Fruit fly (Drosophila melanogaster) whole organism, prepupa: ENCODE data around the gene santa-maria.

Source experiments
- CG10669 ChIP-seq: fragments of 200-800 bp; sonication (Bioruptor generic); optimal IDR thresholded peaks from 3 replicates; lab custom pipeline; 2018; ENCODE audit warnings: missing biosample characterization, mild to moderate bottlenecking, missing genetic modification characterization, moderate library complexity
- CG11294 ChIP-seq: fragments of 200-800 bp; sonication (Bioruptor generic); IDR thresholded peaks from 2 replicates; pipeline ENCODE4 v1.3.6; 2022; ENCODE audit warnings: missing biosample characterization, missing genetic modification characterization
- CG16779 ChIP-seq: fragments of 200-800 bp; sonication (Bioruptor generic); optimal IDR thresholded peaks from 3 replicates; lab custom pipeline; 2017; ENCODE audit warnings: missing biosample characterization, mild to moderate bottlenecking, missing genetic modification characterization
- CG32006 ChIP-seq: fragments of 200-800 bp; sonication (Bioruptor generic); optimal IDR thresholded peaks from 3 replicates; lab custom pipeline; 2017; ENCODE audit warnings: missing biosample characterization, mild to moderate bottlenecking, missing genetic modification characterization
- CG6854 ChIP-seq: fragments of 200-800 bp; sonication (Bioruptor generic); optimal IDR thresholded peaks from 2 replicates; lab custom pipeline; 2017; ENCODE audit warnings: missing biosample characterization, mild to moderate bottlenecking, missing genetic modification characterization
- Eip78C ChIP-seq: fragments of 200-800 bp; sonication (Bioruptor generic); peaks from one replicate; lab custom pipeline; 2016; ENCODE audit warnings: missing biosample characterization, missing genetic modification characterization
- Smox ChIP-seq: fragments of 200-800 bp; sonication (Bioruptor generic); optimal IDR thresholded peaks from 3 replicates; lab custom pipeline; 2016; ENCODE audit warnings: missing biosample characterization, missing genetic modification characterization
- Sox102F ChIP-seq: fragments of 200-800 bp; sonication (Bioruptor generic); optimal IDR thresholded peaks from 2 replicates; lab custom pipeline; 2016; ENCODE audit warnings: missing biosample characterization, mild to moderate bottlenecking, missing genetic modification characterization

DNA sequence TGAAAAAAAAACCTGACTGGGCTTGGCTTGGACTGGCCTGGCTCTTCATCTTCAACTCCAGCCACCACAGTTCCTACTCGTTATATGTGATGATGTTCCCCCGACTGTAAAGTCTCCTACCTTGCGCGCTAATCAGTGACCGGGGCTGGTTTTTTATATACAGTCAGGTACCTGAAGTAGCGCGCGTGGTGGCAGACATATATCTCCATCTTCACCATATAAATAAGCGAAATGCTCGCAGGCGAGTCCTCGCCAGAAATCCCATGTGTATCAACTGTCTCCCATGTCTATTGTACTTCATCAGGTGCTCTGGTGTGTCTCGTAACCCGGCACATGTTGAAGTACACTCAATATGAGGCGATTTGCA lies 25.4 kb downstream of the santa-maria start:
- TF ChIP-seq CG10669 (GFP tag; lab: Kevin White, UChicago) (no peak), Eip78C (GFP tag; lab: Kevin White, UChicago) (no peak), CG6854 (GFP tag; lab: Kevin White, UChicago) (no peak), Smox (GFP tag; lab: Kevin White, UChicago) (no peak), CG16779 (tag; lab: Kevin White, UChicago) (no peak), CG11294 (GFP tag; lab: Robert Waterston, UW) (no peak), Sox102F (GFP tag; lab: Kevin White, UChicago) (no peak), CG32006 (GFP tag; lab: Kevin White, UChicago) (no peak)
